Worm (Caenorhabditis elegans) whole organism, early embryonic: ENCODE results near the gene cpr-3.

ENCODE experiments used
- F13C5.2 ChIP-seq: sonication (generic microtip); optimal IDR thresholded peaks from 2 replicates; lab custom pipeline; 2017; ENCODE audit warnings: mild to moderate bottlenecking, missing genetic modification characterization, inconsistent platforms, missing compliant biosample characterization
- ama-1 ChIP-seq: fragments of 150-350 bp; optimal IDR thresholded peaks from 2 replicates; lab custom pipeline; 2014
- hnd-1 ChIP-seq: sonication (generic microtip); optimal IDR thresholded peaks from 2 replicates; lab custom pipeline; 2016; ENCODE audit warnings: missing genetic modification characterization, missing compliant biosample characterization
- sea-1 ChIP-seq: fragments of 200-800 bp; sonication (Bioruptor generic); conservative IDR thresholded peaks from 2 replicates; pipeline ENCODE4 v1.3.6; 2022; ENCODE audit warnings: missing genetic modification characterization, missing compliant biosample characterization

- TF ChIP-seq ama-1, result no peak
- no peak for TF ChIP-seq F13C5.2 (tag; lab: Kevin White, UChicago)
- no peak for TF ChIP-seq sea-1
- no peak for TF ChIP-seq hnd-1 (tag; lab: Kevin White, UChicago)
These were observed 29.4 kb upstream of the cpr-3 start, which contains the start of gene ZK1037.6 for ce11 chrV:15327745-15328447.
